Worm (Caenorhabditis elegans): ENCODE measurements around the gene czw-1.

DNA sequence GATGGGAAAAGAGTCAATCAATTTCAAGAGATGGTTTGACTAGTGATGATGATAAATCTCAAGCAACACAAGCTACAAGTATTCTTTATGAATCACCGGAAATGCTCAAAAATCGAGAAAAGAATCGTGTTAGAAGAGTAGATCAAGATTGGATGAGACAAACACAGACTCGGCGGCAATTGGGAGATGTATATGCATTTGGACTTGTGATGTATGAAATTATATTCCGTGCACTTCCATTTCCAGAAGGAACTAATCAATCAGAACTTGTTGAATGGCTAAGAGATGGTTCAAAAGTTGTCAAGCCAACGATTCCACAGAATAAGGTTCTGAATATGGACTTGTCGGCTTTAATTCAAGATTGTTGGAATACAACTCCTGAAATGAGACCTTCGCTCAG lies 14.8 kb downstream of the czw-1 start:
- TF ChIP-seq nhr-11 (tag; optimal IDR thresholded peaks at IDR 0.05) (no peak), snpc-4 (tag; optimal IDR thresholded peaks at IDR 0.05) (no peak), zag-1 (tag; optimal IDR thresholded peaks at IDR 0.05) (no peak), mdl-1 (tag; optimal IDR thresholded peaks at IDR 0.05) (no peak), ZK546.5 (tag; optimal IDR thresholded peaks at IDR 0.05) (no peak), nfya-1 (tag; optimal IDR thresholded peaks at IDR 0.05; ENCODE audit: insufficient read depth) (no peak), nhr-23 (tag; optimal IDR thresholded peaks at IDR 0.05) (no peak)

All from whole organism, L3 larva.